Fruit fly (Drosophila melanogaster): ENCODE measurements around the gene Ca-Ma2d.

The Ca-Ma2d gene

DNA sequence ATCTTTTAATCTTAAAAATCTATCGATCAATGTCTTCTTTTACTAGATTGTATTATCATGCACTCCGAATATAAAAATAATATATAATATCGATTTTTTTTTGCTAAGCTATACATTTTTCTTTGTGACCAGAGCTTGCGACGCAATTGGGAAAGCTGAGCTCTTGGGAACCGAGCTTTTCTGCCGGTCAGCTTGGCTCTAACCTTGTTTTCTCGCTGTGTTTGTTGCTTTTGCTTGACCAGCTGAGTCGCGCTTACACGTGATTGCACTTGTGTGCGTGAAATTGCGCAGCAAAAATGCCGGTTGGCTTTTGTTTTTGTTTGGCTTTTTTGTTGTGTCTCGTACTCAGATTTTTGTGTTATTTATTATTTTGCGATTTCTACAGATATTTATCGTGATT, 42.2 kb downstream of the Ca-Ma2d start:
- TF ChIP-seq Eip78C (GFP tag) (peak; percentile 42), svp (GFP tag) (peak; percentile 58), Sox14 (GFP tag; optimal IDR thresholded peaks at IDR 0.05) (peak; percentile 5), salr (GFP tag; optimal IDR thresholded peaks at IDR 0.05) (no peak), Eip75B (GFP tag; optimal IDR thresholded peaks at IDR 0.05) (no peak), CG6163 (GFP tag; IDR thresholded peaks at IDR 0.05) (peak; percentile 9; the same call in 1 of the 3 replicates)

DNA sequence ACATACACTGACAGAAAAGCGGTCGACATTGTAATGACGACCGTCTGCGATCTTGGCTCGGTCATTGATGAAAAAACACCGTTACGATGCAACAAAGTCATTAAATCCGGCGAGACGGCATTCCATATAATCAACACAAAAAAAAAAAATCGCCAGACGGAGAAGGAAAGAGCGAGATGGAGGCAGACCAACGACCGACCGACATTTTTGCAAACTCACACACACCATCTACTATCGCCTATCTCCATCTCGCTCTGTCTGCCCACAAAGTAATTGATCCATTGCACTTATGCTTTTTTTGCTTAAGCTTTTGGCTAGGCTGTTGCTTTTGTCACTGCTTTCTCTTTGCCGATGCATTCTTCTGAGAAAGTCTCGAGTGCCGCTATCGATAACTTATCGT, 42.8 kb downstream of the Ca-Ma2d start:
- TF ChIP-seq CG6163 (GFP tag; IDR thresholded peaks at IDR 0.05) (peak; percentile 40; the same call in 1 of the 3 replicates), CG11294 (GFP tag; IDR thresholded peaks at IDR 0.05) (no peak), CG3919 (GFP tag; optimal IDR thresholded peaks at IDR 0.05) (peak; percentile 4), CG8119 (GFP tag; IDR thresholded peaks at IDR 0.05) (peak; percentile 41; the same call in 1 of the 3 replicates), eg (GFP tag; IDR thresholded peaks at IDR 0.05) (0 out of 3 replicates have a peak, but pooled peaks have one; percentile 48), CG34406 (GFP tag; optimal IDR thresholded peaks at IDR 0.05) (no peak), CG32006 (GFP tag; optimal IDR thresholded peaks at IDR 0.05) (peak; percentile 27), esn (GFP tag; optimal IDR thresholded peaks at IDR 0.05) (peak; percentile 15), Met (GFP tag; optimal IDR thresholded peaks at IDR 0.05) (no peak), svp (GFP tag) (peak; percentile 83), dac (GFP tag; optimal IDR thresholded peaks at IDR 0.05) (peak; percentile 4), CG6276 (GFP tag; optimal IDR thresholded peaks at IDR 0.05) (peak; percentile 4), Lpt (GFP tag; optimal IDR thresholded peaks at IDR 0.05) (peak; percentile 12), dsx (GFP tag; optimal IDR thresholded peaks at IDR 0.05; ENCODE audit: poor library complexity, severe bottlenecking) (peak; percentile 40)

DNA sequence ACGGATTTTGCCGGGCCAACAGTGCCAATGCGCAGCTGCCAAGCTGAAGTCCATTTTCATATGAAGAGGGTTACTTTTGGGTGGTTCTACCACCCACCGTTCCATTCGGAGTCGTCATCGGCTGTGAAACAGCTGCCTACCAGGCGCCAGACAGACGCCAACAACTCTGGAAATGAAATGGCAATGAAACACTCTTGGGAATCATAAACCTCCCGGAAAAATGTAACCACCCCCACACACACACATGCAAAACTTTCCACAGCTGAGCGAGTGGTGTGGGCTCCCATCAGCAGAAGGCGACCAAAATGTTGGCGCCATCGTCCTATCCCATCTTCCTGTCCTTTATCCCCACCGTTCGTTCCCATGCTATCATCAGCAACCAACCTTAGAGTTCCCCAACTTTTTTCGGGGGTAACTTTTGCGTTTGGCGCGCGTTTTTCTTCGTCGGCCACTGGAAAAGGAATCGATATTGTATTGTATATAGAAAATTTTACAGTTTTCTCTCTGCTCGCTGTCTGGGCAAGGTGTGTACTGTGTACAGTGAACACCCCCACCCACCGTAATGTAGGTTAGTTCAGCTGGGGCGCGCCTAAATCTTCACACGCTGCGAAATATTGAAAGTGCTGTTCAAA, 44.0 kb downstream of the Ca-Ma2d start:
- TF ChIP-seq CG31627 (GFP tag; optimal IDR thresholded peaks at IDR 0.05) (no peak), fkh (GFP tag; optimal IDR thresholded peaks at IDR 0.05) (no peak), Ets96B (tag; optimal IDR thresholded peaks at IDR 0.05) (no peak), acj6 (GFP tag; optimal IDR thresholded peaks at IDR 0.05) (no peak), CG16779 (tag; optimal IDR thresholded peaks at IDR 0.05) (no peak), CG3032 (tag; optimal IDR thresholded peaks at IDR 0.05) (no peak), CG11762 (GFP tag; optimal IDR thresholded peaks at IDR 0.05; ENCODE audit: insufficient read depth) (no peak), CG9139 (GFP tag; optimal IDR thresholded peaks at IDR 0.05) (no peak), fd59A (GFP tag; optimal IDR thresholded peaks at IDR 0.05) (no peak), CG1621 (tag; optimal IDR thresholded peaks at IDR 0.05) (no peak), Lpt (GFP tag; optimal IDR thresholded peaks at IDR 0.05) (no peak), cyc (GFP tag; optimal IDR thresholded peaks at IDR 0.05) (no peak), CG15336 (GFP tag; IDR thresholded peaks at IDR 0.05) (no peak), CG6792 (GFP tag; optimal IDR thresholded peaks at IDR 0.05) (no peak), CG10669 (GFP tag; optimal IDR thresholded peaks at IDR 0.05) (no peak), Eip75B (GFP tag; optimal IDR thresholded peaks at IDR 0.05) (no peak)

DNA sequence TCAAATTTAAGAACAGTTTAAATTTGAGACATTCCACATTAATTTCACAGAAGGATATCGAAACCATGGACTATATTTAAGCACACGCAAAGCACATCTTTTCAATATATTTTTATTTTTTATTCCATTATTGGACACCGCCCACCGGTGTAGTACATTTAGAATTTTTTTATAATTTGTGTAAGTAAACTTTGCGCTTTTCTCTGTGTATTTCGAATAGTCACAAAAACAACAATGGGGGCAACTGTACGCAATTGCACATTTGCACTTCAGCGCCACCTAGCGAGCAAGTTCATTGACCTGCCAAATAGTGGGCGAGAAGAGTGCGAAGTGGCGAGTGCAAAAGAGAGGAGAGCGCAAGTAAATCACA, 44.5 kb downstream of the Ca-Ma2d start:
- TF ChIP-seq Blimp-1 (GFP tag; optimal IDR thresholded peaks at IDR 0.05): no peak
- peak; percentile 43 for TF ChIP-seq achi (GFP tag; optimal IDR thresholded peaks at IDR 0.05)
- no peak for TF ChIP-seq CG6792 (GFP tag; optimal IDR thresholded peaks at IDR 0.05)
- TF ChIP-seq pdm3 (GFP tag; optimal IDR thresholded peaks at IDR 0.05): peak; percentile 48
- peak; percentile 49 for TF ChIP-seq Sox102F (GFP tag; optimal IDR thresholded peaks at IDR 0.05)
- TF ChIP-seq Smox (GFP tag; optimal IDR thresholded peaks at IDR 0.05): no peak
- peak; percentile 57 for TF ChIP-seq OdsH (GFP tag; optimal IDR thresholded peaks at IDR 0.05)
- TF ChIP-seq Eip78C (GFP tag): peak; percentile 86
- no peak for TF ChIP-seq fd85E (GFP tag; optimal IDR thresholded peaks at IDR 0.05)
- TF ChIP-seq vri (GFP tag; optimal IDR thresholded peaks at IDR 0.05): no peak
- peak; percentile 10 for TF ChIP-seq CG31627 (GFP tag; optimal IDR thresholded peaks at IDR 0.05)
- TF ChIP-seq CG10669 (GFP tag; optimal IDR thresholded peaks at IDR 0.05): peak; percentile 43
- peak; percentile 18 for TF ChIP-seq CG8632 (GFP tag; optimal IDR thresholded peaks at IDR 0.05)
- TF ChIP-seq lz (GFP tag; optimal IDR thresholded peaks at IDR 0.05): peak; percentile 30
- peak; percentile 18 for TF ChIP-seq CG6808 (GFP tag; optimal IDR thresholded peaks at IDR 0.05)
- peak; percentile 85 for TF ChIP-seq CG4318 (GFP tag; optimal IDR thresholded peaks at IDR 0.05)
- peak; percentile 79 for TF ChIP-seq CG15336 (GFP tag; IDR thresholded peaks at IDR 0.05)
- peak; percentile 8 for TF ChIP-seq Hr39 (GFP tag; optimal IDR thresholded peaks at IDR 0.05)
- TF ChIP-seq CG11294 (GFP tag; IDR thresholded peaks at IDR 0.05): peak; percentile 59
- TF ChIP-seq CG1621 (tag; optimal IDR thresholded peaks at IDR 0.05): peak; percentile 28
- TF ChIP-seq CG7368 (GFP tag; optimal IDR thresholded peaks at IDR 0.05): no peak
- peak; percentile 53 for TF ChIP-seq esn (GFP tag; optimal IDR thresholded peaks at IDR 0.05)
- TF ChIP-seq salr (GFP tag; optimal IDR thresholded peaks at IDR 0.05): peak in 1 of 2 experiments; percentile 2
